Fruit fly (Drosophila melanogaster) whole organism, embryonic: ENCODE data around the gene Ccz1.

Experiments used
- ATbp ChIP-seq: fragments of 200-800 bp; sonication (Bioruptor generic); optimal IDR thresholded peaks from 2 replicates; lab custom pipeline; 2017; ENCODE audit warnings: missing biosample characterization, mild to moderate bottlenecking, missing genetic modification characterization, missing genetic modification reagents
- C15 ChIP-seq: fragments of 200-800 bp; sonication (Bioruptor generic); IDR thresholded peaks from 3 replicates; pipeline ENCODE4 v1.3.6; 2022; ENCODE audit warnings: missing biosample characterization, missing genetic modification characterization
- CG10431 ChIP-seq: fragments of 200-800 bp; sonication (Bioruptor generic); optimal IDR thresholded peaks from 3 replicates; lab custom pipeline; 2018; ENCODE audit warnings: missing biosample characterization, mild to moderate bottlenecking, missing genetic modification characterization
- CG10462 ChIP-seq: fragments of 200-800 bp; sonication (Bioruptor generic); optimal IDR thresholded peaks from 2 replicates; lab custom pipeline; 2016; ENCODE audit warnings: missing biosample characterization, missing genetic modification characterization
- CG11504 ChIP-seq: fragments of 200-800 bp; sonication (Bioruptor generic); optimal IDR thresholded peaks from 3 replicates; lab custom pipeline; 2019; ENCODE audit warnings: missing biosample characterization, mild to moderate bottlenecking, missing genetic modification characterization, moderate library complexity
- CG11560 ChIP-seq: fragments of 200-800 bp; sonication (Bioruptor generic); IDR thresholded peaks from 3 replicates; pipeline ENCODE4 v1.3.6; 2022; ENCODE audit warnings: missing biosample characterization, missing genetic modification characterization
- CG12659 ChIP-seq: fragments of 200-800 bp; sonication (Bioruptor generic); optimal IDR thresholded peaks from 3 replicates; lab custom pipeline; 2017; ENCODE audit warnings: mild to moderate bottlenecking, missing biosample characterization, missing genetic modification reagents, missing genetic modification characterization
- CG12744 ChIP-seq: fragments of 200-800 bp; sonication (Bioruptor generic); optimal IDR thresholded peaks from 2 replicates; lab custom pipeline; 2016; ENCODE audit warnings: missing biosample characterization, missing genetic modification characterization
- CG15073 ChIP-seq: fragments of 200-800 bp; sonication (Bioruptor generic); optimal IDR thresholded peaks from 2 replicates; lab custom pipeline; 2016; ENCODE audit warnings: missing biosample characterization, missing genetic modification characterization
- CG15479 ChIP-seq: fragments of 200-800 bp; sonication (Bioruptor generic); optimal IDR thresholded peaks from 3 replicates; lab custom pipeline; 2019; ENCODE audit warnings: missing biosample characterization, mild to moderate bottlenecking, missing genetic modification characterization, moderate library complexity
- CG15601 ChIP-seq: fragments of 200-800 bp; sonication (Bioruptor generic); optimal IDR thresholded peaks from 3 replicates; lab custom pipeline; 2019; ENCODE audit warnings: missing biosample characterization, mild to moderate bottlenecking, missing genetic modification characterization, moderate library complexity
- CG1603 ChIP-seq: fragments of 200-800 bp; sonication (Bioruptor generic); optimal IDR thresholded peaks from 2 replicates; lab custom pipeline; 2019; ENCODE audit warnings: missing biosample characterization, mild to moderate bottlenecking, missing genetic modification characterization, moderate library complexity
- CG2875 ChIP-seq: fragments of 200-800 bp; sonication (Bioruptor generic); optimal IDR thresholded peaks from 2 replicates; lab custom pipeline; 2017; ENCODE audit warnings: missing biosample characterization, mild to moderate bottlenecking, missing genetic modification characterization, missing genetic modification reagents
- CG31441 ChIP-seq: fragments of 200-800 bp; sonication (Bioruptor generic); IDR thresholded peaks from 2 replicates; pipeline ENCODE4 v1.3.6; 2022; ENCODE audit warnings: missing biosample characterization, missing genetic modification characterization
- CG32532 ChIP-seq: fragments of 200-800 bp; sonication (Bioruptor generic); IDR thresholded peaks from 2 replicates; pipeline ENCODE4 v1.3.6; 2022; ENCODE audit warnings: missing biosample characterization, missing genetic modification characterization
- CG4404 ChIP-seq: fragments of 200-800 bp; sonication (Bioruptor generic); IDR thresholded peaks from 2 replicates; pipeline ENCODE4 v1.3.6; 2022; ENCODE audit warnings: missing biosample characterization, missing genetic modification characterization
- CG4424 ChIP-seq: fragments of 200-800 bp; sonication (Bioruptor generic); optimal IDR thresholded peaks from 3 replicates; lab custom pipeline; 2016; ENCODE audit warnings: missing biosample characterization, missing genetic modification characterization
- CG7357 ChIP-seq: fragments of 200-800 bp; sonication (Bioruptor generic); IDR thresholded peaks from 3 replicates; pipeline ENCODE4 v1.3.6; 2022; ENCODE audit warnings: missing biosample characterization, missing genetic modification characterization
- CG8765 ChIP-seq: fragments of 200-800 bp; sonication (Bioruptor generic); IDR thresholded peaks from 2 replicates; pipeline ENCODE4 v1.3.6; 2022; ENCODE audit warnings: missing biosample characterization, missing genetic modification characterization
- CG8944 ChIP-seq: fragments of 200-800 bp; sonication (Bioruptor generic); optimal IDR thresholded peaks from 3 replicates; lab custom pipeline; 2016; ENCODE audit warnings: missing biosample characterization, missing genetic modification characterization
- CG9727 ChIP-seq: fragments of 200-800 bp; sonication (Bioruptor generic); optimal IDR thresholded peaks from 3 replicates; lab custom pipeline; 2017; ENCODE audit warnings: missing biosample characterization, mild to moderate bottlenecking, missing genetic modification characterization
- H2.0 ChIP-seq: fragments of 200-800 bp; sonication (Bioruptor generic); IDR thresholded peaks from 2 replicates; pipeline ENCODE4 v1.3.6; 2022; ENCODE audit warnings: missing biosample characterization, missing genetic modification characterization
- Hr78 ChIP-seq, 2 experiments: fragments of 200-800 bp in 1 of 2; fragments of >200 bp in 1 of 2; sonication (Bioruptor generic) in 1 of 2; optimal IDR thresholded peaks; 2 replicates each; lab custom pipeline; 2017 to 2019; ENCODE audit warnings: missing biosample characterization in 2 of 2, missing genetic modification characterization in 2 of 2, mild to moderate bottlenecking in 1 of 2, moderate library complexity in 1 of 2
- Hsf ChIP-seq: fragments of 200-800 bp; sonication (Bioruptor generic); optimal IDR thresholded peaks from 3 replicates; lab custom pipeline; 2016; ENCODE audit warnings: missing biosample characterization, missing genetic modification characterization
- Lpt ChIP-seq: fragments of >200 bp; optimal IDR thresholded peaks from 2 replicates; lab custom pipeline; 2018; ENCODE audit warnings: missing biosample characterization, missing genetic modification characterization
- Myb ChIP-seq: fragments of 200-800 bp; sonication (Bioruptor generic); optimal IDR thresholded peaks from 2 replicates; lab custom pipeline; 2016; ENCODE audit warnings: missing biosample characterization, missing genetic modification characterization
- Oli ChIP-seq: fragments of 200-800 bp; sonication (Bioruptor generic); optimal IDR thresholded peaks from 2 replicates; lab custom pipeline; 2018; ENCODE audit warnings: missing biosample characterization, mild to moderate bottlenecking, missing genetic modification characterization, moderate library complexity
- Optix ChIP-seq: fragments of 200-800 bp; sonication (Bioruptor generic); IDR thresholded peaks from 3 replicates; pipeline ENCODE4 v1.3.6; 2022; ENCODE audit warnings: missing biosample characterization, missing genetic modification characterization
- az2 ChIP-seq: fragments of 200-800 bp; sonication (Bioruptor generic); optimal IDR thresholded peaks from 3 replicates; lab custom pipeline; 2016; ENCODE audit warnings: missing biosample characterization, missing genetic modification characterization
- chif ChIP-seq, 2 experiments: fragments of 200-800 bp; sonication (Bioruptor generic); optimal IDR thresholded peaks; 3 replicates each; lab custom pipeline; 2016; ENCODE audit warnings: missing biosample characterization in 2 of 2, missing genetic modification characterization in 2 of 2
- croc ChIP-seq: fragments of 200-800 bp; sonication (Bioruptor generic); conservative IDR thresholded peaks from 3 replicates; pipeline ENCODE4 v1.3.6; 2022; ENCODE audit warnings: missing biosample characterization, missing genetic modification characterization
- emc ChIP-seq: fragments of 200-800 bp; sonication (Bioruptor generic); optimal IDR thresholded peaks from 2 replicates; lab custom pipeline; 2016; ENCODE audit warnings: missing biosample characterization, missing genetic modification characterization
- fd3F ChIP-seq: fragments of 200-800 bp; sonication (Bioruptor generic); optimal IDR thresholded peaks from 2 replicates; lab custom pipeline; 2018; ENCODE audit warnings: missing biosample characterization, mild to moderate bottlenecking, missing genetic modification characterization, moderate library complexity
- gcm ChIP-seq: fragments of 200-800 bp; sonication (Bioruptor generic); optimal IDR thresholded peaks from 2 replicates; lab custom pipeline; 2019; ENCODE audit warnings: missing biosample characterization, mild to moderate bottlenecking, missing genetic modification characterization, moderate library complexity
- gem ChIP-seq: fragments of 200-800 bp; sonication (Bioruptor generic); optimal IDR thresholded peaks from 2 replicates; lab custom pipeline; 2019; ENCODE audit warnings: missing biosample characterization, mild to moderate bottlenecking, missing genetic modification characterization, moderate library complexity
- gsb-n ChIP-seq: fragments of 200-800 bp; sonication (Bioruptor generic); optimal IDR thresholded peaks from 3 replicates; lab custom pipeline; 2018; ENCODE audit warnings: missing biosample characterization, mild to moderate bottlenecking, missing genetic modification characterization
- lmd ChIP-seq: fragments of 200-800 bp; sonication (Bioruptor generic); IDR thresholded peaks from 2 replicates; pipeline ENCODE4 v1.3.6; 2022; ENCODE audit warnings: missing biosample characterization, missing genetic modification characterization
- lola ChIP-seq, 3 experiments: fragments of >200 bp in 2 of 3; fragments of 200-800 bp in 1 of 3; sonication (Bioruptor generic) in 1 of 3; optimal IDR thresholded peaks; 2 replicates each; lab custom pipeline; 2017 to 2019; ENCODE audit warnings: missing biosample characterization in 3 of 3, missing genetic modification characterization in 3 of 3, mild to moderate bottlenecking in 1 of 3, moderate library complexity in 1 of 3
- nmo ChIP-seq: fragments of 200-800 bp; sonication (Bioruptor generic); optimal IDR thresholded peaks from 2 replicates; lab custom pipeline; 2018; ENCODE audit warnings: missing biosample characterization, mild to moderate bottlenecking, missing genetic modification characterization, moderate library complexity
- p53 ChIP-seq: fragments of 200-800 bp; sonication (Bioruptor generic); optimal IDR thresholded peaks from 2 replicates; lab custom pipeline; 2016; ENCODE audit warnings: missing biosample characterization, missing genetic modification characterization
- pan ChIP-seq, 4 experiments: fragments of >200 bp in 3 of 4; fragments of 200-800 bp in 1 of 4; sonication (Bioruptor generic) in 1 of 4; optimal IDR thresholded peaks in 3 of 4; IDR thresholded peaks in 1 of 4; 2 replicates each; pipeline versions ENCODE4 v1.3.6 to Lab custom; 2017 to 2022; ENCODE audit warnings: missing biosample characterization in 2 of 4, missing genetic modification characterization in 2 of 4, mixed read lengths in 1 of 4
- pfk ChIP-seq: fragments of 200-800 bp; sonication (Bioruptor generic); optimal IDR thresholded peaks from 2 replicates; lab custom pipeline; 2018; ENCODE audit warnings: missing biosample characterization, mild to moderate bottlenecking, missing genetic modification characterization, moderate library complexity
- pnt ChIP-seq: fragments of 200-800 bp; sonication (Bioruptor generic); optimal IDR thresholded peaks from 3 replicates; lab custom pipeline; 2016; ENCODE audit warnings: missing biosample characterization, missing genetic modification characterization
- rib ChIP-seq: fragments of 200-800 bp; sonication (Bioruptor generic); IDR thresholded peaks from 2 replicates; pipeline ENCODE4 v1.3.6; 2022; ENCODE audit warnings: missing biosample characterization, missing genetic modification characterization
- row ChIP-seq: fragments of 200-800 bp; sonication (Bioruptor generic); IDR thresholded peaks from 3 replicates; pipeline ENCODE4 v1.3.6; 2022; ENCODE audit warnings: missing biosample characterization, missing genetic modification characterization
- sc ChIP-seq, 3 experiments: fragments of >200 bp in 2 of 3; fragments of 200-800 bp in 1 of 3; sonication (Bioruptor generic) in 1 of 3; optimal IDR thresholded peaks; 2 replicates in 2 of 3; 3 replicates in 1 of 3; lab custom pipeline; 2017; ENCODE audit warnings: mild to moderate bottlenecking in 1 of 3, missing biosample characterization in 1 of 3, missing genetic modification characterization in 1 of 3, missing genetic modification reagents in 1 of 3
- stc ChIP-seq: fragments of 200-800 bp; sonication (Bioruptor generic); IDR thresholded peaks from 2 replicates; pipeline ENCODE4 v1.3.6; 2022; ENCODE audit warnings: missing biosample characterization, missing genetic modification characterization
- trem ChIP-seq: fragments of 200-800 bp; optimal IDR thresholded peaks from 3 replicates; lab custom pipeline; 2019; ENCODE audit warnings: missing biosample characterization, mild to moderate bottlenecking, missing genetic modification characterization, moderate library complexity
- twi ChIP-seq: fragments of 200-800 bp; optimal IDR thresholded peaks from 2 replicates; lab custom pipeline; 2019; ENCODE audit warnings: missing biosample characterization, mild to moderate bottlenecking, missing genetic modification characterization, moderate library complexity
- z ChIP-seq: fragments of 200-800 bp; sonication (Bioruptor generic); IDR thresholded peaks from 3 replicates; pipeline ENCODE4 v1.3.6; 2022; ENCODE audit warnings: missing biosample characterization, missing genetic modification characterization

Gene Ccz1

DNA sequence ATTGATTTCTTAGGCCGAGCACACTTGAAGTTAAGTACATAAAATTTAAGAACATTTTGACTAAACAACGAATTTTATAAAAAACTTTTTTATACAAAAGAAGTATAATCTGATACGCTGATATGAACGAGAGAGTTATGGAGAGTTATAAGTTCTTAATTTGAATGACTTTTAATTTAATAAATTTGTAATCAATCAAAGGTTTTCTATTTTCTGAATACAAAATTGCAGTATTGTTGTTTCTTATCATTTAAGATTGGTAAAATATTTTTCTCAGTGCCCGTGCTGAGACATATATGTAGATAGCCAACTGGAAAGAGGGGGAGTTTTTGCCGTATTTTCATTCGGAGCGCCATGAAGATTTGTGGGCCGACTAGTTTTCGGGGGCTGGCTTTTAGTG lies 25.9 kb downstream of the Ccz1 start (continued):
- TF ChIP-seq CG2875 (GFP tag; lab: Kevin White, UChicago) (peak; percentile 55), CG15601 (tag; lab: Kevin White, UChicago) (peak; percentile 79), Hr78 (GFP tag; optimal IDR thresholded peaks at IDR 0.05; lab: Kevin White, UChicago) (peak in 1 of 2 experiments; percentile 16), gem (peak; percentile 75), trem (tag; lab: Kevin White, UChicago) (peak; percentile 31), CG12659 (GFP tag; lab: Kevin White, UChicago) (peak; percentile 2), CG1603 (tag; lab: Kevin White, UChicago) (no peak), az2 (GFP tag; lab: Kevin White, UChicago) (peak; percentile 47), ATbp (GFP tag; lab: Kevin White, UChicago) (peak; percentile 15), Oli (peak; percentile 51), CG11504 (peak; percentile 37), CG12744 (GFP tag; lab: Kevin White, UChicago) (no peak), z (GFP tag; lab: Robert Waterston, UW) (no peak), Myb (GFP tag; lab: Kevin White, UChicago) (no peak), CG8944 (GFP tag; lab: Kevin White, UChicago) (no peak), CG10462 (GFP tag; lab: Kevin White, UChicago) (no peak), CG4404 (GFP tag; lab: Robert Waterston, UW) (no peak), stc (0 out of 2 replicates have a peak, but pooled peaks have one; percentile 14), CG9727 (peak; percentile 8), CG4424 (GFP tag; lab: Kevin White, UChicago) (peak; percentile 49), Optix (no peak), lmd (no peak), Lpt (no peak), sc (optimal IDR thresholded peaks at IDR 0.05; lab: Kevin White, UChicago) (no peak), sc (GFP tag; optimal IDR thresholded peaks at IDR 0.05; lab: Kevin White, UChicago) (peak; percentile 57), H2.0 (GFP tag; lab: Robert Waterston, UW) (no peak), CG15073 (GFP tag; lab: Kevin White, UChicago) (no peak), Hsf (peak; percentile 14), CG7357 (GFP tag; lab: Robert Waterston, UW) (no peak), chif (GFP tag; optimal IDR thresholded peaks at IDR 0.05; lab: Kevin White, UChicago) (peak; percentile 13 to 36), CG31441 (GFP tag; lab: Robert Waterston, UW) (0 out of 2 replicates have a peak, but pooled peaks have one; percentile 47), pfk (GFP tag; lab: Kevin White, UChicago) (no peak), CG32532 (GFP tag; lab: Robert Waterston, UW) (no peak), twi (tag; lab: Kevin White, UChicago) (peak; percentile 45), row (GFP tag; lab: Robert Waterston, UW) (peak; percentile 12; the same call in 1 of the 3 replicates), p53 (GFP tag; lab: Kevin White, UChicago) (no peak), rib (GFP tag; lab: Robert Waterston, UW) (no peak), emc (GFP tag; lab: Kevin White, UChicago) (no peak), gsb-n (tag; lab: Kevin White, UChicago) (peak; percentile 79), CG8765 (GFP tag; lab: Robert Waterston, UW) (no peak), pan (optimal IDR thresholded peaks at IDR 0.05; lab: Kevin White, UChicago) (no peak), pan (GFP tag; optimal IDR thresholded peaks at IDR 0.05 in 1 of 2, IDR thresholded peaks at IDR 0.05 in 1 of 2) (no peak), gcm (GFP tag; lab: Kevin White, UChicago) (peak; percentile 19), C15 (GFP tag; lab: Robert Waterston, UW) (no peak), CG15479 (GFP tag; lab: Kevin White, UChicago) (no peak), croc (GFP tag; lab: Robert Waterston, UW) (peak; percentile 50; the same call in 2 of the 3 replicates), lola (GFP tag; optimal IDR thresholded peaks at IDR 0.05; lab: Kevin White, UChicago) (peak in 1 of 3 experiments; percentile 88), nmo (peak; percentile 79), fd3F (no peak), pnt (GFP tag; lab: Kevin White, UChicago) (no peak), CG11560 (tag; lab: Robert Waterston, UW) (no peak), CG10431 (GFP tag; lab: Kevin White, UChicago) (no peak)
